Worm (Caenorhabditis elegans) whole organism, L3 larva: ENCODE results near the gene aakg-5.

Source experiments
- R02D3.7 ChIP-seq: fragments of 150-350 bp; optimal IDR thresholded peaks from 2 replicates; lab custom pipeline; 2014; ENCODE audit warnings: missing biosample characterization, missing genetic modification characterization
- ZK546.5 ChIP-seq: sonication (generic microtip); optimal IDR thresholded peaks from 2 replicates; lab custom pipeline; 2017; ENCODE audit warnings: missing biosample characterization, missing genetic modification characterization
- aly-2 ChIP-seq: fragments of 150-350 bp; optimal IDR thresholded peaks from 2 replicates; lab custom pipeline; 2014; ENCODE audit warnings: missing biosample characterization, missing genetic modification characterization
- ama-1 ChIP-seq: fragments of 150-350 bp; optimal IDR thresholded peaks from 2 replicates; lab custom pipeline; 2018
- ceh-16 ChIP-seq: sonication (generic microtip); optimal IDR thresholded peaks from 2 replicates; lab custom pipeline; 2017; ENCODE audit warnings: missing biosample characterization, missing genetic modification characterization
- ceh-28 ChIP-seq: fragments of 150-350 bp; optimal IDR thresholded peaks from 2 replicates; lab custom pipeline; 2014; ENCODE audit warnings: missing biosample characterization, missing genetic modification reagents, missing genetic modification characterization
- ceh-82 ChIP-seq: fragments of 150-350 bp; optimal IDR thresholded peaks from 2 replicates; lab custom pipeline; 2014; ENCODE audit warnings: missing biosample characterization, missing genetic modification characterization
- ceh-9 ChIP-seq: sonication (generic microtip); optimal IDR thresholded peaks from 2 replicates; lab custom pipeline; 2018; ENCODE audit warnings: missing biosample characterization, missing genetic modification characterization
- daf-12 ChIP-seq: fragments of 150-350 bp; optimal IDR thresholded peaks from 2 replicates; lab custom pipeline; 2014; ENCODE audit warnings: missing biosample characterization, missing genetic modification reagents, missing genetic modification characterization
- egl-27 ChIP-seq: sonication (generic microtip); optimal IDR thresholded peaks from 4 replicates; lab custom pipeline; 2017; ENCODE audit warnings: missing biosample characterization, missing genetic modification reagents, missing genetic modification characterization
- egl-5 ChIP-seq: fragments of 150-350 bp; optimal IDR thresholded peaks from 2 replicates; lab custom pipeline; 2017; ENCODE audit warnings: missing biosample characterization, missing genetic modification reagents, missing genetic modification characterization, inconsistent platforms
- elt-1 ChIP-seq: fragments of 150-350 bp; optimal IDR thresholded peaks from 2 replicates; lab custom pipeline; 2014; ENCODE audit warnings: missing biosample characterization, missing genetic modification characterization
- elt-2 ChIP-seq: sonication (generic microtip); optimal IDR thresholded peaks from 2 replicates; lab custom pipeline; 2016; ENCODE audit warnings: missing genetic modification reagents, mild to moderate bottlenecking, missing genetic modification characterization, missing compliant biosample characterization
- elt-3 ChIP-seq, 3 experiments: fragments of 150-350 bp in 1 of 3; sonication (generic microtip) in 2 of 3; optimal IDR thresholded peaks; 2 replicates in 2 of 3; 4 replicates in 1 of 3; lab custom pipeline; 2014 to 2017; ENCODE audit warnings: missing biosample characterization in 3 of 3, missing genetic modification characterization in 3 of 3
- eor-1 ChIP-seq, 2 experiments: fragments of 150-350 bp; optimal IDR thresholded peaks; 2 replicates each; lab custom pipeline; 2014 to 2018; ENCODE audit warnings: missing biosample characterization in 2 of 2, missing genetic modification characterization in 2 of 2
- fkh-10 ChIP-seq: sonication (generic microtip); optimal IDR thresholded peaks from 2 replicates; lab custom pipeline; 2017; ENCODE audit warnings: missing biosample characterization, missing genetic modification reagents, missing genetic modification characterization
- fkh-2 ChIP-seq: fragments of 150-350 bp; optimal IDR thresholded peaks from 2 replicates; lab custom pipeline; 2014; ENCODE audit warnings: missing biosample characterization, missing genetic modification reagents, missing genetic modification characterization
- fos-1 ChIP-seq: fragments of 150-350 bp; optimal IDR thresholded peaks from 2 replicates; lab custom pipeline; 2014; ENCODE audit warnings: missing biosample characterization, missing genetic modification characterization
- hmg-11 ChIP-seq: sonication (generic microtip); optimal IDR thresholded peaks from 2 replicates; lab custom pipeline; 2016; ENCODE audit warnings: missing genetic modification characterization, missing compliant biosample characterization
- jun-1 ChIP-seq: fragments of 150-350 bp; optimal IDR thresholded peaks from 2 replicates; lab custom pipeline; 2014; ENCODE audit warnings: missing biosample characterization, missing genetic modification reagents, missing genetic modification characterization
- lin-15B ChIP-seq: fragments of 150-350 bp; optimal IDR thresholded peaks from 2 replicates; lab custom pipeline; 2014; ENCODE audit warnings: missing biosample characterization, missing genetic modification characterization
- lin-39 ChIP-seq: fragments of 150-350 bp; optimal IDR thresholded peaks from 2 replicates; lab custom pipeline; 2018; ENCODE audit warnings: missing biosample characterization, missing genetic modification reagents, missing genetic modification characterization
- lsy-12 ChIP-seq: sonication (generic microtip); optimal IDR thresholded peaks from 2 replicates; lab custom pipeline; 2016; ENCODE audit warnings: mild to moderate bottlenecking, missing genetic modification characterization, missing compliant biosample characterization
- mdl-1 ChIP-seq: fragments of 150-350 bp; optimal IDR thresholded peaks from 2 replicates; lab custom pipeline; 2014; ENCODE audit warnings: missing biosample characterization, missing genetic modification characterization
- mml-1 ChIP-seq: fragments of 150-350 bp; sonication (generic microtip); optimal IDR thresholded peaks from 3 replicates; lab custom pipeline; 2014; ENCODE audit warnings: missing biosample characterization, missing genetic modification characterization
- nfya-1 ChIP-seq: sonication (generic microtip); optimal IDR thresholded peaks from 2 replicates; lab custom pipeline; 2017; ENCODE audit warnings: missing genetic modification characterization, mild to moderate bottlenecking, missing compliant biosample characterization, antibody characterized with exemption, moderate library complexity; ENCODE audit not compliant: insufficient read depth
- nhr-11 ChIP-seq: fragments of 150-350 bp; optimal IDR thresholded peaks from 2 replicates; lab custom pipeline; 2014; ENCODE audit warnings: missing biosample characterization, missing genetic modification characterization
- nhr-12 ChIP-seq: fragments of 150-350 bp; optimal IDR thresholded peaks from 2 replicates; lab custom pipeline; 2014; ENCODE audit warnings: missing biosample characterization, missing genetic modification characterization
- nhr-23 ChIP-seq: fragments of 150-350 bp; optimal IDR thresholded peaks from 2 replicates; lab custom pipeline; 2014; ENCODE audit warnings: missing biosample characterization, missing genetic modification reagents, missing genetic modification characterization
- nhr-237 ChIP-seq: fragments of 150-350 bp; optimal IDR thresholded peaks from 2 replicates; lab custom pipeline; 2014; ENCODE audit warnings: missing biosample characterization, missing genetic modification characterization
- nhr-25 ChIP-seq: sonication (generic microtip); optimal IDR thresholded peaks from 2 replicates; lab custom pipeline; 2017; ENCODE audit warnings: missing biosample characterization, missing genetic modification characterization
- nhr-28 ChIP-seq: fragments of 150-350 bp; optimal IDR thresholded peaks from 2 replicates; lab custom pipeline; 2014; ENCODE audit warnings: missing biosample characterization, missing genetic modification characterization
- nhr-43 ChIP-seq: sonication (generic microtip); optimal IDR thresholded peaks from 2 replicates; lab custom pipeline; 2016; ENCODE audit warnings: mild to moderate bottlenecking, missing genetic modification characterization, missing compliant biosample characterization; ENCODE audit not compliant: poor library complexity, severe bottlenecking
- nhr-67 ChIP-seq: fragments of 150-350 bp; optimal IDR thresholded peaks from 2 replicates; lab custom pipeline; 2014; ENCODE audit warnings: missing biosample characterization, missing genetic modification characterization
- nhr-76 ChIP-seq: fragments of 150-350 bp; sonication (generic microtip); optimal IDR thresholded peaks from 5 replicates; lab custom pipeline; 2014; ENCODE audit warnings: missing biosample characterization, missing genetic modification characterization
- nhr-77 ChIP-seq: fragments of 150-350 bp; optimal IDR thresholded peaks from 2 replicates; lab custom pipeline; 2014; ENCODE audit warnings: missing biosample characterization, missing genetic modification characterization
- pha-4 ChIP-seq: fragments of 150-350 bp; optimal IDR thresholded peaks from 2 replicates; lab custom pipeline; 2014; ENCODE audit warnings: missing biosample characterization, missing genetic modification reagents, missing genetic modification characterization
- pqm-1 ChIP-seq: fragments of 150-350 bp; optimal IDR thresholded peaks from 2 replicates; lab custom pipeline; 2017; ENCODE audit warnings: missing biosample characterization, missing genetic modification characterization, inconsistent platforms
- sea-2 ChIP-seq: fragments of 150-350 bp; sonication (generic microtip); optimal IDR thresholded peaks from 4 replicates; lab custom pipeline; 2014; ENCODE audit warnings: missing biosample characterization, missing genetic modification reagents, missing genetic modification characterization
- skn-1 ChIP-seq: fragments of 150-350 bp; optimal IDR thresholded peaks from 2 replicates; lab custom pipeline; 2014; ENCODE audit warnings: missing biosample characterization, missing genetic modification characterization
- snpc-4 ChIP-seq: fragments of 150-350 bp; optimal IDR thresholded peaks from 2 replicates; lab custom pipeline; 2014; ENCODE audit warnings: missing biosample characterization, missing genetic modification characterization
- tbx-2 ChIP-seq: sonication (generic microtip); optimal IDR thresholded peaks from 2 replicates; lab custom pipeline; 2016; ENCODE audit warnings: mild to moderate bottlenecking, missing genetic modification characterization, missing compliant biosample characterization
- unc-39 ChIP-seq: sonication (generic microtip); optimal IDR thresholded peaks from 4 replicates; lab custom pipeline; 2017; ENCODE audit warnings: missing biosample characterization, missing genetic modification characterization
- unc-62 ChIP-seq: fragments of 150-350 bp; sonication (generic microtip); optimal IDR thresholded peaks from 4 replicates; lab custom pipeline; 2014; ENCODE audit warnings: missing biosample characterization, missing genetic modification reagents, missing genetic modification characterization
- zag-1 ChIP-seq: fragments of 150-350 bp; optimal IDR thresholded peaks from 2 replicates; lab custom pipeline; 2014; ENCODE audit warnings: missing biosample characterization, missing genetic modification characterization
- ztf-11 ChIP-seq: fragments of 150-350 bp; optimal IDR thresholded peaks from 2 replicates; lab custom pipeline; 2014; ENCODE audit warnings: missing biosample characterization, missing genetic modification characterization
- ztf-4 ChIP-seq: fragments of 150-350 bp; optimal IDR thresholded peaks from 2 replicates; lab custom pipeline; 2014; ENCODE audit warnings: missing biosample characterization, missing genetic modification characterization

The aakg-5 gene

DNA sequence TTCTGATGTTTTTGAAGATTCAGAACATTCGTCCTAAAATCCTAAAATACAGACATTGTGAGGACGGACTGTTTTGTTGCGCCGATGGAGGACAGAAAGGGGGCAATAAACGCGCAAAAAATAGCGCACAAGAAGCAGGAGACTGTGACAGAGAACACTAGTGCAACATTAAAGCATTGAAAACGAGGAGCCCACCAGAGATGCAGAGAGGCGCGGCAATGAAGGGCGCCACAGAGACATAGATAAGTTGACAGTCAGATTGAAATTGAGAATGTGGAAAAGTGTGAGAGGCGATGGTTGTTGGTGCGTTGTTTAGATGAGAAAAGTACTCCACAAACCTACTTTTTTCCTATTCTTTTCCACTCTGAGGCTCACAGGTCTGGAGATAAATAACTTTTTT lies at the start of gene aakg-5:
Gene aakg-5 (minus strand): TSS at position 159 of the 400 bp plus-strand sequence.
- no peak for TF ChIP-seq nhr-76 (tag; lab: Kevin White, UChicago)
- peak; percentile 95 for TF ChIP-seq nhr-23
- TF ChIP-seq nhr-25 (tag; lab: Kevin White, UChicago), result peak; percentile 89
- peak; percentile 90 for TF ChIP-seq nfya-1
- no peak for TF ChIP-seq ceh-9 (tag; lab: Kevin White, UChicago)
- no peak for TF ChIP-seq ztf-11 (tag; lab: Kevin White, UChicago)
- TF ChIP-seq ceh-16, result no peak
- no peak for TF ChIP-seq fkh-10 (GFP tag; lab: Kevin White, UChicago)
- no peak for TF ChIP-seq mml-1
- peak; percentile 82 for TF ChIP-seq elt-1 (tag; lab: Kevin White, UChicago)
- no peak for TF ChIP-seq nhr-237
- TF ChIP-seq lsy-12 (tag; lab: Kevin White, UChicago), result no peak
- peak; percentile 78 for TF ChIP-seq lin-39 (tag; lab: Kevin White, UChicago)
- TF ChIP-seq unc-39 (tag; lab: Kevin White, UChicago), result no peak
- TF ChIP-seq nhr-77, result no peak
- TF ChIP-seq elt-2 (tag; lab: Kevin White, UChicago), result peak; percentile 87
- TF ChIP-seq ama-1, result no peak
- peak; percentile 93 for TF ChIP-seq pqm-1 (tag; lab: Kevin White, UChicago)
- TF ChIP-seq eor-1 (tag; optimal IDR thresholded peaks at IDR 0.05; lab: Kevin White, UChicago), result no peak
- peak; percentile 34 for TF ChIP-seq tbx-2 (tag; lab: Kevin White, UChicago)
- no peak for TF ChIP-seq nhr-28
- peak; percentile 96 for TF ChIP-seq pha-4 (tag; lab: Kevin White, UChicago)
- TF ChIP-seq fos-1 (tag; lab: Kevin White, UChicago), result no peak
- no peak for TF ChIP-seq nhr-67 (tag; lab: Kevin White, UChicago)
- peak; percentile 57 for TF ChIP-seq skn-1
- peak; percentile 84 for TF ChIP-seq jun-1 (tag; lab: Kevin White, UChicago)
- TF ChIP-seq elt-3 (tag; optimal IDR thresholded peaks at IDR 0.05; lab: Kevin White, UChicago), result peak in 1 of 3 experiments; percentile 21
- no peak for TF ChIP-seq mdl-1
- peak; percentile 48 for TF ChIP-seq nhr-43 (tag; lab: Kevin White, UChicago)
- TF ChIP-seq ZK546.5 (tag; lab: Kevin White, UChicago), result no peak
- TF ChIP-seq zag-1 (tag; lab: Kevin White, UChicago), result no peak
- no peak for TF ChIP-seq ztf-4 (tag; lab: Kevin White, UChicago)
- TF ChIP-seq sea-2 (GFP tag; lab: Kevin White, UChicago), result no peak
- TF ChIP-seq nhr-11, result no peak
- peak; percentile 56 for TF ChIP-seq egl-27
- peak; percentile 17 for TF ChIP-seq snpc-4 (tag; lab: Kevin White, UChicago)
- peak; percentile 93 for TF ChIP-seq egl-5 (tag; lab: Kevin White, UChicago)
- TF ChIP-seq daf-12 (tag; lab: Kevin White, UChicago), result no peak
- peak; percentile 53 for TF ChIP-seq R02D3.7 (tag; lab: Kevin White, UChicago)
- peak; percentile 63 for TF ChIP-seq lin-15B (tag; lab: Kevin White, UChicago)
- peak; percentile 77 for TF ChIP-seq ceh-28
- TF ChIP-seq unc-62 (GFP tag; lab: Kevin White, UChicago), result peak; percentile 74
- TF ChIP-seq hmg-11 (tag; lab: Kevin White, UChicago), result peak; percentile 94
- TF ChIP-seq ceh-82 (tag; lab: Kevin White, UChicago), result peak; percentile 18
- no peak for TF ChIP-seq aly-2 (tag; lab: Kevin White, UChicago)
- no peak for TF ChIP-seq nhr-12 (tag; lab: Kevin White, UChicago)
- no peak for TF ChIP-seq fkh-2 (tag; lab: Kevin White, UChicago)
- TF ChIP-seq, all 47 proteins: peak for 22
